Fruit fly (Drosophila melanogaster): ENCODE data around the gene ksh.

ksh gene

dm6 chrX:19521753-19522383 lies 27.1 kb upstream of the ksh start, which contains the start of the genes Idh3a and CoRest (continued):
- TF ChIP-seq CG13775 (GFP tag; optimal IDR thresholded peaks at IDR 0.05) (peak; percentile 42), Oaz (GFP tag; IDR thresholded peaks at IDR 0.05) (no peak), Bdp1 (GFP tag; optimal IDR thresholded peaks at IDR 0.05) (no peak), Doc2 (GFP tag; IDR thresholded peaks at IDR 0.05) (no peak)

dm6 chrX:19520888-19521287 lies 26.1 kb upstream of the ksh start:
- TF ChIP-seq Taf1 (GFP tag; IDR thresholded peaks at IDR 0.05) (no peak), CG31365 (tag; optimal IDR thresholded peaks at IDR 0.05) (no peak), GATAe (GFP tag; conservative IDR thresholded peaks at IDR 0.05) (0 out of 2 replicates have a peak, but pooled peaks have one; percentile 11), CG15696 (tag; optimal IDR thresholded peaks at IDR 0.05) (no peak), psq (GFP tag; optimal IDR thresholded peaks at IDR 0.05) (no peak), CG10462 (GFP tag; optimal IDR thresholded peaks at IDR 0.05) (no peak), zen2 (GFP tag; IDR thresholded peaks at IDR 0.05; ENCODE audit: partially characterized antibody) (no peak), ERR (GFP tag; optimal IDR thresholded peaks at IDR 0.05) (no peak), pzg (GFP tag; optimal IDR thresholded peaks at IDR 0.05) (peak; percentile 16), lov (optimal IDR thresholded peaks at IDR 0.05) (no peak), lov (GFP tag; IDR thresholded peaks at IDR 0.05) (no peak), Hand (GFP tag; optimal IDR thresholded peaks at IDR 0.05) (no peak), CG12104 (GFP tag; optimal IDR thresholded peaks at IDR 0.05) (no peak), CG32767 (GFP tag; IDR thresholded peaks at IDR 0.05) (no peak), Med (GFP tag) (peak; percentile 42), CG13424 (tag; optimal IDR thresholded peaks at IDR 0.05) (no peak), Asciz (GFP tag; optimal IDR thresholded peaks at IDR 0.05) (no peak), CG15514 (GFP tag; optimal IDR thresholded peaks at IDR 0.05) (no peak), scrt (GFP tag; optimal IDR thresholded peaks at IDR 0.05) (no peak), CG11696 (GFP tag; IDR thresholded peaks at IDR 0.05) (no peak), CG12744 (GFP tag; optimal IDR thresholded peaks at IDR 0.05) (no peak), CG14710 (tag; optimal IDR thresholded peaks at IDR 0.05) (no peak), chm (GFP tag; IDR thresholded peaks at IDR 0.05) (no peak), trem (tag; optimal IDR thresholded peaks at IDR 0.05) (no peak), CG11085 (GFP tag; IDR thresholded peaks at IDR 0.05) (no peak), nom (GFP tag; optimal IDR thresholded peaks at IDR 0.05) (no peak), Pdp1 (GFP tag; optimal IDR thresholded peaks at IDR 0.05) (peak in 1 of 2 experiments; percentile 95), CG42726 (GFP tag; IDR thresholded peaks at IDR 0.05; ENCODE audit: partially characterized antibody) (no peak), HmgZ (tag; optimal IDR thresholded peaks at IDR 0.05) (no peak), CG15479 (GFP tag; optimal IDR thresholded peaks at IDR 0.05) (peak; percentile 79), shn (GFP tag; optimal IDR thresholded peaks at IDR 0.05) (no peak), Gug (GFP tag; IDR thresholded peaks at IDR 0.05) (no peak), CG18764 (GFP tag; optimal IDR thresholded peaks at IDR 0.05) (no peak), h (optimal IDR thresholded peaks at IDR 0.05) (no peak), CG32532 (GFP tag; IDR thresholded peaks at IDR 0.05) (peak; percentile 32; the same call in 1 of the 2 replicates), mirr (GFP tag; optimal IDR thresholded peaks at IDR 0.05) (no peak), Dref (GFP tag; IDR thresholded peaks at IDR 0.05) (peak; percentile 55), Doc3 (GFP tag; IDR thresholded peaks at IDR 0.05; ENCODE audit: partially characterized antibody) (no peak), CG17186 (GFP tag; optimal IDR thresholded peaks at IDR 0.05) (no peak), CG6654 (GFP tag; optimal IDR thresholded peaks at IDR 0.05) (no peak), sens-2 (GFP tag; IDR thresholded peaks at IDR 0.05) (peak; percentile 62; the same call in 1 of the 2 replicates), cad (GFP tag; optimal IDR thresholded peaks at IDR 0.05) (no peak), Vsx1 (GFP tag; optimal IDR thresholded peaks at IDR 0.05) (no peak), CG17568 (GFP tag; optimal IDR thresholded peaks at IDR 0.05) (no peak), YL-1 (GFP tag; optimal IDR thresholded peaks at IDR 0.05) (no peak)
